Fruit fly (Drosophila melanogaster) whole organism, embryonic: ENCODE measurements around the gene chic.

Experiments
- CG15696 ChIP-seq: fragments of 200-800 bp; sonication (Bioruptor generic); optimal IDR thresholded peaks from 2 replicates; lab custom pipeline; 2019; ENCODE audit warnings: missing biosample characterization, mild to moderate bottlenecking, missing genetic modification characterization, moderate library complexity
- CrebB ChIP-seq: fragments of 200-800 bp; sonication (Bioruptor generic); optimal IDR thresholded peaks from 3 replicates; lab custom pipeline; 2018; ENCODE audit warnings: missing biosample characterization, mild to moderate bottlenecking, missing genetic modification characterization
- Dfd ChIP-seq, 2 experiments: fragments of >200 bp; optimal IDR thresholded peaks; 2 replicates each; lab custom pipeline; 2017; ENCODE audit warnings: missing biosample characterization in 2 of 2, missing genetic modification characterization in 2 of 2
- Spps ChIP-seq: fragments of 200-800 bp; sonication (Bioruptor generic); optimal IDR thresholded peaks from 2 replicates; lab custom pipeline; 2018; ENCODE audit warnings: missing biosample characterization, mild to moderate bottlenecking, missing genetic modification characterization
- pzg ChIP-seq: fragments of 200-800 bp; sonication (Bioruptor generic); optimal IDR thresholded peaks from 3 replicates; lab custom pipeline; 2018; ENCODE audit warnings: missing biosample characterization, mild to moderate bottlenecking, missing genetic modification characterization, moderate library complexity
- tap ChIP-seq: fragments of 200-800 bp; optimal IDR thresholded peaks from 3 replicates; lab custom pipeline; 2019; ENCODE audit warnings: missing biosample characterization, mild to moderate bottlenecking, missing genetic modification characterization, moderate library complexity

DNA sequence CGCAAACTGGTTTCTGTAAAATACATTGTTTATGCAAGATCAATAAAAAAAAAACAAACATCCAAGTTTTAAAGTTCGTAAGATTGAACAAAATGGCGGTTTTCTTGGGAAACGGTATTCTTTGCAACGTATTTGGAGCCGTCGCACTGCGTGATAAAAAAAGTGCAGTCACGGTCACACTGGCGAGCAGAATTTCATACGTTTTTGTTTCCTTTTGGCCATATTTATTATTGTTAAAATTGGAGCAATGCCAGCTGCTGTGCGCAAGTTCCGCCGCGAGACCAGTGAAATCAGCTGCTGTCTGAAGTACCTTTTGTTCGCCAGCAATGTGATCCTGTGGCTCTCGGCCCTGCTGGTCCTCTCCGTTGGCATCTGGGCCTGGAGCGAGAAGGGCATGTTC lies 19.2 kb upstream of the chic start, which contains the start of gene Tsp26A:
- no peak for TF ChIP-seq Dfd (GFP tag; optimal IDR thresholded peaks at IDR 0.05; lab: Kevin White, UChicago)
- TF ChIP-seq pzg (GFP tag; lab: Kevin White, UChicago), result peak; percentile 42
- no peak for TF ChIP-seq tap
- TF ChIP-seq Spps (tag; lab: Kevin White, UChicago), result no peak
- no peak for TF ChIP-seq CrebB (tag; lab: Kevin White, UChicago)
- no peak for TF ChIP-seq CG15696
